Worm (Caenorhabditis elegans): ENCODE measurements around the gene F40B5.2.

The F40B5.2 gene

DNA sequence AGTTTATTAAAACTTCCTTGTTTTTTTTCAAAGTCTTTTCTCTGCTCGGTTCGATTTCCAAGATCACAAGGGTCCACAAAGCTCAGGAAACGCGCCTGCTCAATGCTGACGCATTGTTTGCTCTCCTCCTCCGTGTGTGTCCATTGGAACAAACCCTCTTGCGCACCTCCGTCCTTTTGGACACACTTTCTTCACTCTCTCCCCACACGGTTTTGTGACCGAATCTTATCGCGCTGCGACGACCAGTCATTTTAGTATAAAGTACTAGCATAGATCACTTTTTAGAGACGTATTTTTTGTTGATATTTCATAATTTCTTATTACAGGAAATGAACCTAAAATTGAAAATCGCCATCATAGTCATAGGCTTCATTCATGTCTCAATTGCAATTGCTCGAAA lies 557 bp downstream of the F40B5.2 start (continued):
- no peak for TF ChIP-seq fkh-3 (tag; optimal IDR thresholded peaks at IDR 0.05)
- TF ChIP-seq snpc-4 (GFP tag; optimal IDR thresholded peaks at IDR 0.05), result no peak
- peak in 1 of 4 experiments; percentile 48 for TF ChIP-seq snpc-4 (tag; optimal IDR thresholded peaks at IDR 0.05)
- no peak for TF ChIP-seq bed-1 (GFP tag; IDR thresholded peaks at IDR 0.05)
- no peak for TF ChIP-seq ama-1 (optimal IDR thresholded peaks at IDR 0.05)
- no peak for TF ChIP-seq ama-1 (GFP tag; optimal IDR thresholded peaks at IDR 0.05)
- no peak for TF ChIP-seq F57C9.4 (tag; optimal IDR thresholded peaks at IDR 0.05)
- no peak for TF ChIP-seq rpc-1 (optimal IDR thresholded peaks at IDR 0.05)
- no peak for TF ChIP-seq rpc-1 (tag; optimal IDR thresholded peaks at IDR 0.05)
- TF ChIP-seq repo-1 (tag; optimal IDR thresholded peaks at IDR 0.05), result no peak
- TF ChIP-seq Y79H2A.3 (GFP tag; conservative IDR thresholded peaks at IDR 0.05), result no peak
- TF ChIP-seq mel-28 (tag; optimal IDR thresholded peaks at IDR 0.05; ENCODE audit: borderline replicate concordance), result no peak
- 0 out of 2 replicates have a peak, but pooled peaks have one; percentile 53 for TF ChIP-seq let-526 (GFP tag; IDR thresholded peaks at IDR 0.05)
- no peak for TF ChIP-seq F10E7.11 (tag; optimal IDR thresholded peaks at IDR 0.05)
- TF ChIP-seq pha-4 (tag; optimal IDR thresholded peaks at IDR 0.05), result no peak
- TF ChIP-seq rcor-1 (GFP tag; IDR thresholded peaks at IDR 0.05), result 0 out of 2 replicates have a peak, but pooled peaks have one; percentile 47
- no peak for TF ChIP-seq him-1 (tag; optimal IDR thresholded peaks at IDR 0.05)
- no peak for TF ChIP-seq sea-2 (GFP tag; IDR thresholded peaks at IDR 0.05)
- TF ChIP-seq ztf-22 (GFP tag; optimal IDR thresholded peaks at IDR 0.05), result no peak
- TF ChIP-seq let-607 (tag; optimal IDR thresholded peaks at IDR 0.05), result peak in 1 of 2 experiments; percentile 28
- TF ChIP-seq egl-18 (GFP tag; IDR thresholded peaks at IDR 0.05), result no peak
- no peak for TF ChIP-seq lag-1 (GFP tag; IDR thresholded peaks at IDR 0.05)
- no peak for TF ChIP-seq dpff-1 (tag; optimal IDR thresholded peaks at IDR 0.05)
- no peak for TF ChIP-seq akir-1 (GFP tag; optimal IDR thresholded peaks at IDR 0.05)
- no peak for TF ChIP-seq aptf-3 (GFP tag; IDR thresholded peaks at IDR 0.05)
- TF ChIP-seq madf-10 (tag; optimal IDR thresholded peaks at IDR 0.05), result peak; percentile 45
- peak; percentile 3 for TF ChIP-seq B0261.1 (tag; optimal IDR thresholded peaks at IDR 0.05)
- TF ChIP-seq C17E4.6 (GFP tag; IDR thresholded peaks at IDR 0.05), result no peak
- no peak for TF ChIP-seq unc-130 (GFP tag; optimal IDR thresholded peaks at IDR 0.05)
- TF ChIP-seq ztf-3 (GFP tag; optimal IDR thresholded peaks at IDR 0.05), result no peak
- TF ChIP-seq somi-1 (GFP tag; optimal IDR thresholded peaks at IDR 0.05), result no peak
- TF ChIP-seq F33H1.4 (GFP tag; IDR thresholded peaks at IDR 0.05), result no peak
- no peak for TF ChIP-seq ceh-79 (tag; optimal IDR thresholded peaks at IDR 0.05)
- no peak; the same call in 1 of the 2 replicates for TF ChIP-seq mcd-1 (GFP tag; IDR thresholded peaks at IDR 0.05)
- TF ChIP-seq dpl-1 (GFP tag; optimal IDR thresholded peaks at IDR 0.05), result no peak
- no peak for TF ChIP-seq ztf-6 (GFP tag; IDR thresholded peaks at IDR 0.05)
- TF ChIP-seq die-1 (tag; optimal IDR thresholded peaks at IDR 0.05), result no peak
- no peak for TF ChIP-seq gei-17 (GFP tag; optimal IDR thresholded peaks at IDR 0.05)
- no peak for TF ChIP-seq sptf-2 (GFP tag; optimal IDR thresholded peaks at IDR 0.05)
- TF ChIP-seq F37B4.10 (GFP tag; IDR thresholded peaks at IDR 0.05), result no peak
- peak; percentile 64; the same call in 1 of the 2 replicates for TF ChIP-seq cebp-1 (GFP tag; IDR thresholded peaks at IDR 0.05)
- peak; percentile 82 for TF ChIP-seq cebp-1 (tag; optimal IDR thresholded peaks at IDR 0.05)
- TF ChIP-seq nfya-1 (tag; optimal IDR thresholded peaks at IDR 0.05; ENCODE audit: borderline replicate concordance, insufficient read depth), result no peak
- TF ChIP-seq nfya-2 (GFP tag; IDR thresholded peaks at IDR 0.05), result no peak
- no peak for TF ChIP-seq athp-1 (tag; optimal IDR thresholded peaks at IDR 0.05)
- TF ChIP-seq B0035.1 (tag; optimal IDR thresholded peaks at IDR 0.05), result no peak
- TF ChIP-seq Y53G8AR.9 (GFP tag; conservative IDR thresholded peaks at IDR 0.05), result 0 out of 2 replicates have a peak, but pooled peaks have one; percentile 43
- peak in 1 of 3 experiments; percentile 74 for TF ChIP-seq lin-35 (GFP tag; optimal IDR thresholded peaks at IDR 0.05)
- peak; percentile 78 for TF ChIP-seq lin-40 (tag; optimal IDR thresholded peaks at IDR 0.05)
- TF ChIP-seq T26A5.8 (tag; optimal IDR thresholded peaks at IDR 0.05), result no peak
- no peak for TF ChIP-seq ztf-25 (GFP tag; IDR thresholded peaks at IDR 0.05)
